Worm (Caenorhabditis elegans) whole organism, early embryonic: Measurements from ENCODE around the gene wdfy-2.

Experiments used
- F13C5.2 ChIP-seq: sonication (generic microtip); optimal IDR thresholded peaks from 2 replicates; lab custom pipeline; 2017; ENCODE audit warnings: mild to moderate bottlenecking, missing genetic modification characterization, inconsistent platforms, missing compliant biosample characterization
- aly-1 ChIP-seq: sonication (generic microtip); optimal IDR thresholded peaks from 2 replicates; lab custom pipeline; 2016; ENCODE audit warnings: missing genetic modification characterization, missing compliant biosample characterization
- ama-1 ChIP-seq: fragments of 150-350 bp; optimal IDR thresholded peaks from 2 replicates; lab custom pipeline; 2014
- flt-1 ChIP-seq: fragments of 200-800 bp; sonication (Bioruptor generic); IDR thresholded peaks from 2 replicates; pipeline ENCODE4 v1.3.6; 2022; ENCODE audit warnings: missing genetic modification characterization, missing compliant biosample characterization
- hmg-4 ChIP-seq: fragments of 200-800 bp; sonication (Bioruptor generic); optimal IDR thresholded peaks from 2 replicates; lab custom pipeline; 2018; ENCODE audit warnings: mild to moderate bottlenecking, missing genetic modification characterization, missing compliant biosample characterization
- hnd-1 ChIP-seq: sonication (generic microtip); optimal IDR thresholded peaks from 2 replicates; lab custom pipeline; 2016; ENCODE audit warnings: missing genetic modification characterization, missing compliant biosample characterization
- scrt-1 ChIP-seq: fragments of 200-800 bp; sonication (Bioruptor generic); IDR thresholded peaks from 2 replicates; pipeline ENCODE4 v1.3.6; 2022; ENCODE audit warnings: missing genetic modification characterization, missing compliant biosample characterization
- sea-1 ChIP-seq: fragments of 200-800 bp; sonication (Bioruptor generic); conservative IDR thresholded peaks from 2 replicates; pipeline ENCODE4 v1.3.6; 2022; ENCODE audit warnings: missing genetic modification characterization, missing compliant biosample characterization
- tra-4 ChIP-seq: sonication (generic microtip); optimal IDR thresholded peaks from 2 replicates; lab custom pipeline; 2017; ENCODE audit warnings: missing genetic modification characterization, missing compliant biosample characterization

DNA sequence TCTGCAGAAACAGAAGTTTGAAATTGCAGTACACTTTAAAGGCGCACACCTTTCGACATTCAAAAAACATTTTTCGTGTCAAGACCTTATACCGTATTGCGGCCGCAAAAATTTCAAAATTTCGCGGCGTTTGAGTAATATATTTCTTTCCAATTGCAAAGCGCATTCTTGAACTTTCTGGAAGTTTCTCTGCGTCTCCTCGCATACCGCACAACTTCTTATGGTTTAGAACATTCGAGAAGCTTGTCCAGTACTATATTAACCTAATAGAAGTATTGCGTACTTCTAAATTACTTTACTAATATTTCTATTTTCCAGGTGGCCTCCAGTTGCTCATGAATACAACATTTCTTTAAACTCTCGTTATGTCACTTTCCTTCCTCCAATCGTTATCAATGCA, 17.0 kb downstream of the wdfy-2 start:
- TF ChIP-seq ama-1, result no peak
- no peak for TF ChIP-seq hnd-1 (tag; lab: Kevin White, UChicago)
- no peak for TF ChIP-seq scrt-1 (GFP tag; lab: Robert Waterston, UW)
- no peak for TF ChIP-seq aly-1 (tag; lab: Kevin White, UChicago)
- TF ChIP-seq tra-4 (tag; lab: Kevin White, UChicago), result no peak
- TF ChIP-seq hmg-4 (GFP tag; lab: Kevin White, UChicago), result no peak
- no peak for TF ChIP-seq sea-1
- TF ChIP-seq F13C5.2 (tag; lab: Kevin White, UChicago), result no peak
- no peak for TF ChIP-seq flt-1 (GFP tag; lab: Robert Waterston, UW)
